Fruit fly (Drosophila melanogaster): Measurements from ENCODE around the gene CG14624.

Gene CG14624

dm6 chrX:1171018-1171417, 35.5 kb upstream of the CG14624 start (continued):
- TF ChIP-seq odd (GFP tag; optimal IDR thresholded peaks at IDR 0.05) (no peak), dysf (GFP tag; IDR thresholded peaks at IDR 0.05) (peak; percentile 66; the same call in 2 of the 3 replicates), CG17328 (GFP tag; IDR thresholded peaks at IDR 0.05) (no peak), Elba2 (GFP tag; optimal IDR thresholded peaks at IDR 0.05) (no peak), GATAe (GFP tag; conservative IDR thresholded peaks at IDR 0.05) (peak; percentile 62), fru (optimal IDR thresholded peaks at IDR 0.05) (no peak), MBD-R2 (GFP tag; IDR thresholded peaks at IDR 0.05) (no peak), nom (GFP tag; optimal IDR thresholded peaks at IDR 0.05) (peak; percentile 36), CG16813 (GFP tag; IDR thresholded peaks at IDR 0.05; ENCODE audit: partially characterized antibody) (no peak), CG16779 (GFP tag; IDR thresholded peaks at IDR 0.05) (no peak), Antp (GFP tag; optimal IDR thresholded peaks at IDR 0.05) (no peak), Usf (GFP tag; optimal IDR thresholded peaks at IDR 0.05) (peak; percentile 7), CG2129 (GFP tag; IDR thresholded peaks at IDR 0.05; ENCODE audit: partially characterized antibody) (no peak), CG2889 (GFP tag; IDR thresholded peaks at IDR 0.05) (no peak), Med (GFP tag) (peak; percentile 84), CG17612 (GFP tag; IDR thresholded peaks at IDR 0.05) (no peak), aop (GFP tag; IDR thresholded peaks at IDR 0.05) (no peak), CG14441 (GFP tag; IDR thresholded peaks at IDR 0.05) (no peak), CG17912 (GFP tag; optimal IDR thresholded peaks at IDR 0.05) (no peak), Side (GFP tag; optimal IDR thresholded peaks at IDR 0.05) (no peak), bcd (GFP tag; optimal IDR thresholded peaks at IDR 0.05) (peak; percentile 43), mirr (GFP tag; optimal IDR thresholded peaks at IDR 0.05) (no peak), jigr1 (GFP tag; IDR thresholded peaks at IDR 0.05) (no peak), vnd (GFP tag; IDR thresholded peaks at IDR 0.05; ENCODE audit: partially characterized antibody) (no peak), Abd-B (GFP tag; optimal IDR thresholded peaks at IDR 0.05) (no peak), CG15601 (tag; optimal IDR thresholded peaks at IDR 0.05) (no peak)

- TF ChIP-seq E2f1 (GFP tag; IDR thresholded peaks at IDR 0.05): no peak
- no peak for TF ChIP-seq CG10274 (GFP tag; optimal IDR thresholded peaks at IDR 0.05)
- TF ChIP-seq sd (tag; optimal IDR thresholded peaks at IDR 0.05): peak; percentile 71
- peak; percentile 1 for TF ChIP-seq sens (GFP tag)
- no peak for TF ChIP-seq Eip74EF (GFP tag; optimal IDR thresholded peaks at IDR 0.05)
- no peak for TF ChIP-seq klu (GFP tag; IDR thresholded peaks at IDR 0.05)
- TF ChIP-seq CG9817 (tag; optimal IDR thresholded peaks at IDR 0.05): no peak
- no peak for TF ChIP-seq CG17568 (GFP tag; optimal IDR thresholded peaks at IDR 0.05)
- no peak for TF ChIP-seq ash1 (GFP tag; optimal IDR thresholded peaks at IDR 0.05)
- TF ChIP-seq ERR (GFP tag; optimal IDR thresholded peaks at IDR 0.05): no peak
- peak; percentile 25; the same call in 1 of the 2 replicates for TF ChIP-seq chm (GFP tag; IDR thresholded peaks at IDR 0.05)
- peak in 1 of 2 experiments; percentile 78 for TF ChIP-seq Pdp1 (GFP tag; optimal IDR thresholded peaks at IDR 0.05)
- TF ChIP-seq CG3847 (GFP tag; IDR thresholded peaks at IDR 0.05): no peak
- peak; percentile 1 for TF ChIP-seq CG2678 (tag; optimal IDR thresholded peaks at IDR 0.05)
- peak; percentile 20 for TF ChIP-seq Med (GFP tag)
- peak; percentile 51 for TF ChIP-seq Deaf1 (tag; optimal IDR thresholded peaks at IDR 0.05)
- no peak for TF ChIP-seq CG10959 (GFP tag; IDR thresholded peaks at IDR 0.05)
- peak; percentile 5 for TF ChIP-seq CG18599 (GFP tag; optimal IDR thresholded peaks at IDR 0.05)
- TF ChIP-seq CG1832 (GFP tag; optimal IDR thresholded peaks at IDR 0.05): no peak
- TF ChIP-seq CrebB (tag; optimal IDR thresholded peaks at IDR 0.05): no peak
- peak; percentile 66 for TF ChIP-seq CG34376 (GFP tag; optimal IDR thresholded peaks at IDR 0.05)
- TF ChIP-seq CG14014 (GFP tag; IDR thresholded peaks at IDR 0.05): no peak
- no peak for TF ChIP-seq tll (GFP tag; optimal IDR thresholded peaks at IDR 0.05)
- no peak for TF ChIP-seq pzg (GFP tag; optimal IDR thresholded peaks at IDR 0.05)
- TF ChIP-seq Atf-2 (GFP tag; optimal IDR thresholded peaks at IDR 0.05): no peak
- TF ChIP-seq HmgZ (tag; optimal IDR thresholded peaks at IDR 0.05): peak; percentile 13
Measured at dm6 chrX:1172756-1173422, 33.6 kb upstream of the CG14624 start.
